Fruit fly (Drosophila melanogaster) whole organism, embryonic: ENCODE data around the gene CG13247.

Experiments
- Aef1 ChIP-seq: fragments of 200-800 bp; sonication (Bioruptor generic); IDR thresholded peaks from 3 replicates; pipeline ENCODE4 v1.3.6; 2022; ENCODE audit warnings: missing biosample characterization, missing genetic modification characterization
- Bgb ChIP-seq: fragments of 200-800 bp; sonication (Bioruptor generic); IDR thresholded peaks from 2 replicates; pipeline ENCODE4 v1.3.6; 2022; ENCODE audit warnings: missing biosample characterization, missing genetic modification characterization; ENCODE audit not compliant: partially characterized antibody
- Bteb2 ChIP-seq: fragments of 200-800 bp; sonication (Bioruptor generic); optimal IDR thresholded peaks from 2 replicates; lab custom pipeline; 2016; ENCODE audit warnings: missing biosample characterization, missing genetic modification characterization
- CG12299 ChIP-seq: fragments of 200-800 bp; sonication (Bioruptor generic); optimal IDR thresholded peaks from 2 replicates; lab custom pipeline; 2018; ENCODE audit warnings: missing biosample characterization, mild to moderate bottlenecking, missing genetic modification characterization
- CG13775 ChIP-seq: fragments of 200-800 bp; sonication (Bioruptor generic); optimal IDR thresholded peaks from 3 replicates; lab custom pipeline; 2017; ENCODE audit warnings: missing biosample characterization, mild to moderate bottlenecking, missing genetic modification characterization
- CG14441 ChIP-seq: fragments of 200-800 bp; sonication (Bioruptor generic); IDR thresholded peaks from 2 replicates; pipeline ENCODE4 v1.3.6; 2022; ENCODE audit warnings: missing biosample characterization, missing genetic modification characterization
- CG15011 ChIP-seq: fragments of 200-800 bp; sonication (Bioruptor generic); optimal IDR thresholded peaks from 3 replicates; lab custom pipeline; 2018; ENCODE audit warnings: missing biosample characterization, mild to moderate bottlenecking, missing genetic modification characterization
- CG18011 ChIP-seq: fragments of 200-800 bp; sonication (Bioruptor generic); optimal IDR thresholded peaks from 2 replicates; lab custom pipeline; 2017; ENCODE audit warnings: missing biosample characterization, missing genetic modification characterization, mild to moderate bottlenecking, moderate library complexity, missing genotype
- CG3847 ChIP-seq: fragments of 200-800 bp; sonication (Bioruptor generic); IDR thresholded peaks from 2 replicates; pipeline ENCODE4 v1.3.6; 2022; ENCODE audit warnings: missing biosample characterization, missing genetic modification characterization
- CG4328 ChIP-seq: fragments of 200-800 bp; sonication (Bioruptor generic); optimal IDR thresholded peaks from 3 replicates; lab custom pipeline; 2017; ENCODE audit warnings: missing biosample characterization, missing genetic modification reagents, missing genetic modification characterization
- CG4404 ChIP-seq: fragments of 200-800 bp; sonication (Bioruptor generic); IDR thresholded peaks from 2 replicates; pipeline ENCODE4 v1.3.6; 2022; ENCODE audit warnings: missing biosample characterization, missing genetic modification characterization
- CG4424 ChIP-seq: fragments of 200-800 bp; sonication (Bioruptor generic); optimal IDR thresholded peaks from 3 replicates; lab custom pipeline; 2016; ENCODE audit warnings: missing biosample characterization, missing genetic modification characterization
- CG4730 ChIP-seq: fragments of 200-800 bp; sonication (Bioruptor generic); IDR thresholded peaks from 2 replicates; pipeline ENCODE4 v1.3.6; 2022; ENCODE audit warnings: missing biosample characterization, missing genetic modification characterization
- CG8089 ChIP-seq: fragments of 200-800 bp; sonication (Bioruptor generic); optimal IDR thresholded peaks from 3 replicates; lab custom pipeline; 2016; ENCODE audit warnings: missing biosample characterization, missing genetic modification characterization
- Doc2 ChIP-seq: fragments of 200-800 bp; sonication (Bioruptor generic); IDR thresholded peaks from 2 replicates; pipeline ENCODE4 v1.3.6; 2022; ENCODE audit warnings: missing biosample characterization, missing genetic modification characterization
- Ets97D ChIP-seq: fragments of 200-800 bp; sonication (Bioruptor generic); optimal IDR thresholded peaks from 3 replicates; lab custom pipeline; 2016; ENCODE audit warnings: missing biosample characterization, missing genetic modification characterization
- GATAe ChIP-seq: fragments of 200-800 bp; sonication (Bioruptor generic); conservative IDR thresholded peaks from 2 replicates; pipeline ENCODE4 v1.3.6; 2022; ENCODE audit warnings: missing biosample characterization, missing genetic modification characterization
- Hey ChIP-seq: fragments of 200-800 bp; sonication (Bioruptor generic); optimal IDR thresholded peaks from 3 replicates; lab custom pipeline; 2018; ENCODE audit warnings: missing biosample characterization, mild to moderate bottlenecking, missing genetic modification characterization
- Hmx ChIP-seq: fragments of 200-800 bp; sonication (Bioruptor generic); optimal IDR thresholded peaks from 2 replicates; lab custom pipeline; 2016; ENCODE audit warnings: missing biosample characterization, missing genetic modification characterization
- NC2α ChIP-seq: fragments of 200-800 bp; sonication (Bioruptor generic); optimal IDR thresholded peaks from 2 replicates; lab custom pipeline; 2016; ENCODE audit warnings: missing biosample characterization, missing genetic modification characterization
- NFAT ChIP-seq: fragments of 200-800 bp; sonication (Bioruptor generic); IDR thresholded peaks from 2 replicates; pipeline ENCODE4 v1.3.6; 2022; ENCODE audit warnings: missing biosample characterization, missing genetic modification characterization
- NfI ChIP-seq: fragments of 200-800 bp; sonication (Bioruptor generic); optimal IDR thresholded peaks from 3 replicates; lab custom pipeline; 2018; ENCODE audit warnings: missing biosample characterization, mild to moderate bottlenecking, missing genetic modification characterization, moderate library complexity
- Rfx ChIP-seq: fragments of 200-800 bp; sonication (Bioruptor generic); IDR thresholded peaks from 2 replicates; pipeline ENCODE4 v1.3.6; 2022; ENCODE audit warnings: missing biosample characterization, missing genetic modification characterization
- Rx ChIP-seq: fragments of 200-800 bp; sonication (Bioruptor generic); IDR thresholded peaks from 2 replicates; pipeline ENCODE4 v1.3.6; 2022; ENCODE audit warnings: missing biosample characterization, missing genetic modification characterization
- Scr ChIP-seq: fragments of 200-800 bp; sonication (Bioruptor generic); IDR thresholded peaks from 2 replicates; pipeline ENCODE4 v1.3.6; 2022; ENCODE audit warnings: missing biosample characterization, missing genetic modification characterization; ENCODE audit not compliant: partially characterized antibody
- Sox102F ChIP-seq: fragments of 200-800 bp; sonication (Bioruptor generic); optimal IDR thresholded peaks from 2 replicates; lab custom pipeline; 2018; ENCODE audit warnings: missing biosample characterization, mild to moderate bottlenecking, missing genetic modification characterization, moderate library complexity
- Sry-β ChIP-seq: fragments of 200-800 bp; sonication (Bioruptor generic); optimal IDR thresholded peaks from 2 replicates; lab custom pipeline; 2018; ENCODE audit warnings: missing biosample characterization, mild to moderate bottlenecking, missing genetic modification characterization, moderate library complexity
- bbx ChIP-seq: fragments of 200-800 bp; sonication (Bioruptor generic); IDR thresholded peaks from 2 replicates; pipeline ENCODE4 v1.3.6; 2022; ENCODE audit warnings: missing biosample characterization, missing genetic modification characterization; ENCODE audit not compliant: partially characterized antibody
- bowl ChIP-seq: fragments of 200-800 bp; sonication (Bioruptor generic); IDR thresholded peaks from 2 replicates; pipeline ENCODE4 v1.3.6; 2022; ENCODE audit warnings: missing biosample characterization, missing genetic modification characterization
- cas ChIP-seq: fragments of 200-800 bp; sonication (Bioruptor generic); IDR thresholded peaks from 2 replicates; pipeline ENCODE4 v1.3.6; 2022; ENCODE audit warnings: missing biosample characterization, missing genetic modification characterization
- crc ChIP-seq: fragments of 200-800 bp; sonication (Bioruptor generic); optimal IDR thresholded peaks from 2 replicates; lab custom pipeline; 2016; ENCODE audit warnings: missing biosample characterization, missing genetic modification characterization
- da ChIP-seq: fragments of 200-800 bp; sonication (Bioruptor generic); optimal IDR thresholded peaks from 2 replicates; lab custom pipeline; 2016; ENCODE audit warnings: missing biosample characterization, missing genetic modification characterization
- dmrt99B ChIP-seq: fragments of 200-800 bp; sonication (Bioruptor generic); optimal IDR thresholded peaks from 2 replicates; lab custom pipeline; 2018; ENCODE audit warnings: missing biosample characterization, mild to moderate bottlenecking, missing genetic modification characterization, moderate library complexity
- ems ChIP-seq: fragments of 200-800 bp; sonication (Bioruptor generic); optimal IDR thresholded peaks from 3 replicates; lab custom pipeline; 2016; ENCODE audit warnings: missing biosample characterization, missing genetic modification characterization
- eve ChIP-seq, 2 experiments: fragments of >200 bp; optimal IDR thresholded peaks; 2 replicates each; lab custom pipeline; 2017; ENCODE audit warnings: missing biosample characterization in 2 of 2, missing genetic modification characterization in 2 of 2
- eyg ChIP-seq: fragments of 200-800 bp; sonication (Bioruptor generic); optimal IDR thresholded peaks from 3 replicates; lab custom pipeline; 2016; ENCODE audit warnings: missing biosample characterization, missing genetic modification characterization
- ftz-f1 ChIP-seq: fragments of 200-800 bp; sonication (Bioruptor generic); optimal IDR thresholded peaks from 2 replicates; lab custom pipeline; 2016; ENCODE audit warnings: missing biosample characterization, missing genetic modification characterization
- gcm2 ChIP-seq: fragments of 200-800 bp; sonication (Bioruptor generic); optimal IDR thresholded peaks from 2 replicates; lab custom pipeline; 2016; ENCODE audit warnings: missing biosample characterization, missing genetic modification characterization
- kah ChIP-seq: fragments of 200-800 bp; sonication (Bioruptor generic); optimal IDR thresholded peaks from 2 replicates; lab custom pipeline; 2018; ENCODE audit warnings: missing biosample characterization, mild to moderate bottlenecking, missing genetic modification characterization
- knrl ChIP-seq: fragments of 200-800 bp; sonication (Bioruptor generic); IDR thresholded peaks from 3 replicates; pipeline ENCODE4 v1.3.6; 2022; ENCODE audit warnings: missing biosample characterization, missing genetic modification characterization; ENCODE audit not compliant: partially characterized antibody
- lbe ChIP-seq: fragments of 200-800 bp; sonication (Bioruptor generic); optimal IDR thresholded peaks from 2 replicates; lab custom pipeline; 2016; ENCODE audit warnings: missing biosample characterization, mild to moderate bottlenecking, missing genetic modification characterization
- nau ChIP-seq: fragments of 200-800 bp; sonication (Bioruptor generic); optimal IDR thresholded peaks from 3 replicates; lab custom pipeline; 2017; ENCODE audit warnings: missing biosample characterization, mild to moderate bottlenecking, missing genetic modification characterization, missing genetic modification reagents
- odd ChIP-seq: fragments of 200-800 bp; sonication (Bioruptor generic); optimal IDR thresholded peaks from 2 replicates; lab custom pipeline; 2017; ENCODE audit warnings: missing biosample characterization, mild to moderate bottlenecking, missing genetic modification characterization
- peb ChIP-seq: fragments of 200-800 bp; sonication (Bioruptor generic); IDR thresholded peaks from 2 replicates; pipeline ENCODE4 v1.3.6; 2022; ENCODE audit warnings: missing biosample characterization, missing genetic modification characterization
- pfk ChIP-seq: fragments of 200-800 bp; sonication (Bioruptor generic); optimal IDR thresholded peaks from 2 replicates; lab custom pipeline; 2018; ENCODE audit warnings: missing biosample characterization, mild to moderate bottlenecking, missing genetic modification characterization, moderate library complexity
- psq ChIP-seq: fragments of 200-800 bp; sonication (Bioruptor generic); optimal IDR thresholded peaks from 2 replicates; lab custom pipeline; 2017; ENCODE audit warnings: missing biosample characterization, missing genetic modification characterization
- ranshi ChIP-seq: fragments of 200-800 bp; sonication (Bioruptor generic); IDR thresholded peaks from 2 replicates; pipeline ENCODE4 v1.3.6; 2022; ENCODE audit warnings: missing biosample characterization, missing genetic modification characterization
- ro ChIP-seq: fragments of 200-800 bp; sonication (Bioruptor generic); IDR thresholded peaks from 2 replicates; pipeline ENCODE4 v1.3.6; 2022; ENCODE audit warnings: missing biosample characterization, missing genetic modification characterization
- sisA ChIP-seq: fragments of 200-800 bp; sonication (Bioruptor generic); IDR thresholded peaks from 2 replicates; pipeline ENCODE4 v1.3.6; 2022; ENCODE audit warnings: missing biosample characterization, missing genetic modification characterization
- vvl ChIP-seq: fragments of 200-800 bp; sonication (Bioruptor generic); IDR thresholded peaks from 2 replicates; pipeline ENCODE4 v1.3.6; 2022; ENCODE audit warnings: missing biosample characterization, missing genetic modification characterization

The CG13247 gene

DNA sequence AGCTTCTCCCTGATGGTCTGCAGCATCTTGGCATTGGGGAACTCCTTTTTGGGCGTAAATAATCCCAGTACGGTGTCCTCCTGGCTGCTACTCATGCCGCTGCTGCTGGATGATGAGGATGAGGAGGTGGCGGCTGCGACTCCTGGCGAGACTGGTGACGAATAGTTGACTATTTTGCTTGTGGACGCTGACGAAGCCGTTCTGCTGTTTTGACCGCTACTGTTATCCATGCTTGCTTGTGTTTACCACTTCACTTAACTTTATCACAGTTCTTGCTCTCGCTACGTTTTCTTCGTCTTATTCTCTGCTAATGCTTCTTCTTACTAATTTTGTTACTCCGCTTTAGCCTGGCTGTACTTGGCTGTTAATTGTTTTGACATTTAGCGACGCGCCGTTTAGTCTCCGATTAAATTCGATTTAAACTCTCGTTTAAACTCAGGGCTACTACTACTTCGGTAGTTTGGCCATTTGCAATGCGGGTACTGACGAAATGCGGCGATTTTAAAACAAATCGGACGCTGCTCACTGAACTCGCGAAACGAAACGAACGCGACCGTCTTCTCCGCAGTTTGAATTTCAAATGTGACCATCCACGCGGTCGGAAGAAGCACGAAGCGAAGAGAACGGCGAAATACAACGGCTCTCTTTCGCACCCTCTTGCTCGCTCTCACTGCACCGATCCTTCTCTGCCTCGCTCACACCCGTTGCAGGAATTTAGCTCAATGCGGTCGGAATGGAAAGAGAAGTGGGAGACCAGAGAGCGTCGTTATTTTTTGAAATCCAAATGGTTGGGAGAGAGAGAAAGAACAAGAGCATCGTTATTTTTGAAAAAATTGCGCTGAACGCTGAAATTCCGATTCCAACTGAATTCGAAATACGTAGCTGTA, 31.2 kb downstream of the CG13247 start, which contains the start of gene trbl (continued):
- TF ChIP-seq Hey = no peak
- no peak for TF ChIP-seq CG13775 (GFP tag; lab: Kevin White, UChicago)
- no peak for TF ChIP-seq Hmx
- TF ChIP-seq da (GFP tag; lab: Kevin White, UChicago) = no peak
- TF ChIP-seq nau = peak; percentile 68
- no peak for TF ChIP-seq eve (GFP tag; optimal IDR thresholded peaks at IDR 0.05; lab: Kevin White, UChicago)
- peak; percentile 77 for TF ChIP-seq Bgb (GFP tag; lab: Robert Waterston, UW)
- no peak for TF ChIP-seq NFAT (GFP tag; lab: Robert Waterston, UW)
- peak; percentile 60 for TF ChIP-seq CG12299
- TF ChIP-seq psq (GFP tag; lab: Kevin White, UChicago) = peak; percentile 83
- TF ChIP-seq bbx (GFP tag; lab: Robert Waterston, UW) = peak; percentile 96
- TF ChIP-seq Doc2 (GFP tag; lab: Robert Waterston, UW) = no peak
- no peak for TF ChIP-seq cas (GFP tag; lab: Robert Waterston, UW)
- TF ChIP-seq ems = no peak
- TF ChIP-seq crc (GFP tag; lab: Kevin White, UChicago) = no peak
- peak; percentile 10 for TF ChIP-seq lbe
- no peak for TF ChIP-seq CG4404
- no peak for TF ChIP-seq CG4328 (GFP tag; lab: Kevin White, UChicago)
- 0 out of 2 replicates have a peak, but pooled peaks have one; percentile 7 for TF ChIP-seq ranshi (GFP tag; lab: Robert Waterston, UW)
- TF ChIP-seq Ets97D = peak; percentile 26
- no peak for TF ChIP-seq CG8089 (GFP tag; lab: Kevin White, UChicago)
- no peak for TF ChIP-seq peb
- TF ChIP-seq CG15011 (GFP tag; lab: Kevin White, UChicago) = no peak
- TF ChIP-seq vvl (GFP tag; lab: Robert Waterston, UW) = peak; percentile 56; the same call in 1 of the 2 replicates
- no peak for TF ChIP-seq Rfx (GFP tag; lab: Robert Waterston, UW)
- no peak for TF ChIP-seq NC2α (GFP tag; lab: Kevin White, UChicago)
- TF ChIP-seq Scr = peak; percentile 57
- peak; percentile 23 for TF ChIP-seq dmrt99B (tag; lab: Kevin White, UChicago)
- TF ChIP-seq ro = no peak
- TF ChIP-seq sisA (GFP tag; lab: Robert Waterston, UW) = no peak; the same call in 1 of the 2 replicates
- no peak for TF ChIP-seq CG4730 (GFP tag; lab: Robert Waterston, UW)
- TF ChIP-seq CG4424 (GFP tag; lab: Kevin White, UChicago) = peak; percentile 18
- no peak for TF ChIP-seq Bteb2
- no peak for TF ChIP-seq Aef1 (GFP tag; lab: Robert Waterston, UW)
- TF ChIP-seq bowl (GFP tag; lab: Robert Waterston, UW) = no peak
- TF ChIP-seq CG14441 (GFP tag; lab: Robert Waterston, UW) = no peak
- TF ChIP-seq Rx (GFP tag; lab: Robert Waterston, UW) = no peak
- TF ChIP-seq NfI = no peak
- TF ChIP-seq knrl = no peak; the same call in 2 of the 3 replicates
- TF ChIP-seq gcm2 (GFP tag; lab: Kevin White, UChicago) = no peak
- TF ChIP-seq Sox102F (GFP tag; lab: Kevin White, UChicago) = no peak
- no peak for TF ChIP-seq GATAe (GFP tag; lab: Robert Waterston, UW)
- no peak for TF ChIP-seq eyg (GFP tag; lab: Kevin White, UChicago)
- TF ChIP-seq ftz-f1 (GFP tag; lab: Kevin White, UChicago) = peak; percentile 74
- TF ChIP-seq CG18011 = peak; percentile 20
- no peak for TF ChIP-seq Sry-β (GFP tag; lab: Kevin White, UChicago)
- no peak for TF ChIP-seq CG3847
- peak; percentile 43 for TF ChIP-seq kah (GFP tag; lab: Kevin White, UChicago)
- TF ChIP-seq pfk (GFP tag; lab: Kevin White, UChicago) = peak; percentile 52
- TF ChIP-seq odd (GFP tag; lab: Kevin White, UChicago) = no peak
